Worm (Caenorhabditis elegans) whole organism, L4 larva: Measurements from ENCODE around the gene lyst-1.

Source experiments
- F44E2.7 ChIP-seq: fragments of 200-800 bp; sonication (Bioruptor generic); IDR thresholded peaks from 2 replicates; pipeline ENCODE4 v2.1.2; 2022; ENCODE audit warnings: missing genetic modification characterization, missing compliant biosample characterization
- aha-1 ChIP-seq: fragments of 150-350 bp; peaks from one replicate; lab custom pipeline; 2014; ENCODE audit warnings: missing biosample characterization, missing genetic modification characterization
- dpl-1 ChIP-seq: fragments of 150-350 bp; optimal IDR thresholded peaks from 2 replicates; lab custom pipeline; 2014; ENCODE audit warnings: missing biosample characterization, missing genetic modification reagents, missing genetic modification characterization
- fkh-10 ChIP-seq: fragments of 150-350 bp; optimal IDR thresholded peaks from 2 replicates; lab custom pipeline; 2014; ENCODE audit warnings: missing biosample characterization, missing genetic modification reagents, missing genetic modification characterization
- lin-13 ChIP-seq: fragments of 150-350 bp; optimal IDR thresholded peaks from 2 replicates; lab custom pipeline; 2014; ENCODE audit warnings: missing biosample characterization, missing genetic modification reagents, missing genetic modification characterization
- mdl-1 ChIP-seq, 2 experiments: fragments of 150-350 bp in 1 of 2; sonication (generic microtip) in 1 of 2; optimal IDR thresholded peaks; 2 replicates each; lab custom pipeline; 2014 to 2017; ENCODE audit warnings: missing biosample characterization in 2 of 2, missing genetic modification characterization in 2 of 2
- nhr-11 ChIP-seq: fragments of 150-350 bp; optimal IDR thresholded peaks from 2 replicates; lab custom pipeline; 2014; ENCODE audit warnings: missing biosample characterization, missing genetic modification characterization
- nhr-76 ChIP-seq: fragments of 150-350 bp; optimal IDR thresholded peaks from 2 replicates; lab custom pipeline; 2014; ENCODE audit warnings: missing biosample characterization, missing genetic modification characterization
- pha-4 ChIP-seq, 2 experiments: fragments of 150-350 bp in 1 of 2; fragments of 200-800 bp in 1 of 2; sonication (Bioruptor generic) in 1 of 2; IDR thresholded peaks in 1 of 2; optimal IDR thresholded peaks in 1 of 2; 2 replicates each; pipeline versions ENCODE4 v1.3.6 to Lab custom; 2014 to 2022; ENCODE audit warnings: missing genetic modification characterization in 2 of 2, missing genetic modification reagents in 2 of 2, missing biosample characterization in 1 of 2, missing compliant biosample characterization in 1 of 2
- unc-130 ChIP-seq: sonication (generic microtip); optimal IDR thresholded peaks from 2 replicates; lab custom pipeline; 2016; ENCODE audit warnings: missing genetic modification reagents, missing genetic modification characterization, missing compliant biosample characterization
- unc-39 ChIP-seq: sonication (generic microtip); optimal IDR thresholded peaks from 2 replicates; lab custom pipeline; 2017; ENCODE audit warnings: missing biosample characterization, missing genetic modification characterization
- ztf-11 ChIP-seq: fragments of 150-350 bp; optimal IDR thresholded peaks from 2 replicates; lab custom pipeline; 2014; ENCODE audit warnings: missing biosample characterization, missing genetic modification characterization

- TF ChIP-seq pha-4 (GFP tag; IDR thresholded peaks at IDR 0.05; lab: Robert Waterston, UW), result no peak
- no peak for TF ChIP-seq pha-4 (tag; optimal IDR thresholded peaks at IDR 0.05; lab: Kevin White, UChicago)
- TF ChIP-seq F44E2.7 (GFP tag; lab: Robert Waterston, UW), result no peak
- TF ChIP-seq lin-13, result no peak
- TF ChIP-seq aha-1 (tag; lab: Kevin White, UChicago), result no peak
- no peak for TF ChIP-seq dpl-1
- no peak for TF ChIP-seq fkh-10 (GFP tag; lab: Kevin White, UChicago)
- no peak for TF ChIP-seq nhr-76
- TF ChIP-seq ztf-11 (tag; lab: Kevin White, UChicago), result no peak
- no peak for TF ChIP-seq nhr-11 (tag; lab: Kevin White, UChicago)
- no peak for TF ChIP-seq unc-130 (GFP tag; lab: Kevin White, UChicago)
- TF ChIP-seq mdl-1 (tag; optimal IDR thresholded peaks at IDR 0.05; lab: Kevin White, UChicago), result no peak
- TF ChIP-seq unc-39, result no peak
These were observed 19.2 kb upstream of the lyst-1 start, which contains the start of gene F57G12.2 for ce11 chrX:12160002-12160690.
